Worm (Caenorhabditis elegans) whole organism, early embryonic: ENCODE measurements around the gene crh-2.

ENCODE experiments used
- ama-1 ChIP-seq: fragments of 150-350 bp; optimal IDR thresholded peaks from 2 replicates; lab custom pipeline; 2014
- sea-1 ChIP-seq: fragments of 200-800 bp; sonication (Bioruptor generic); conservative IDR thresholded peaks from 2 replicates; pipeline ENCODE4 v1.3.6; 2022; ENCODE audit warnings: missing genetic modification characterization, missing compliant biosample characterization
- tbx-11 ChIP-seq: fragments of 200-800 bp; sonication (Bioruptor generic); IDR thresholded peaks from 2 replicates; pipeline ENCODE4 v1.3.6; 2022; ENCODE audit warnings: missing genetic modification characterization, missing compliant biosample characterization
- tra-4 ChIP-seq: sonication (generic microtip); optimal IDR thresholded peaks from 2 replicates; lab custom pipeline; 2017; ENCODE audit warnings: missing genetic modification characterization, missing compliant biosample characterization

ce11 chrII:5176934-5177333, 10.4 kb downstream of the crh-2 start:
- TF ChIP-seq ama-1 (no peak), tbx-11 (GFP tag; lab: Robert Waterston, UW) (no peak), tra-4 (tag; lab: Kevin White, UChicago) (no peak), sea-1 (GFP tag; lab: Robert Waterston, UW) (no peak)
